Worm (Caenorhabditis elegans): Measurements from ENCODE around the gene srv-21.

- no peak for TF ChIP-seq unc-62 (GFP tag; optimal IDR thresholded peaks at IDR 0.05 in 1 of 2)
- TF ChIP-seq unc-62 (tag; optimal IDR thresholded peaks at IDR 0.05): no peak
- TF ChIP-seq ZK546.5 (tag; optimal IDR thresholded peaks at IDR 0.05): no peak
- no peak for TF ChIP-seq pha-4 (GFP tag; IDR thresholded peaks at IDR 0.05)
- no peak for TF ChIP-seq pha-4 (tag; optimal IDR thresholded peaks at IDR 0.05)
These were observed 16.4 kb downstream of the srv-21 start for ce11 chrIV:5860762-5861161.
